Worm (Caenorhabditis elegans) whole organism, L4/young adult: Measurements from ENCODE around the gene T21C9.9.

Source experiments
- W03F9.2 ChIP-seq: fragments of 150-350 bp; optimal IDR thresholded peaks from 2 replicates; lab custom pipeline; 2014; ENCODE audit warnings: missing biosample characterization, missing genetic modification characterization
- dao-5 ChIP-seq: sonication (generic microtip); optimal IDR thresholded peaks from 2 replicates; lab custom pipeline; 2016; ENCODE audit warnings: missing genotype, missing genetic modification characterization, moderate library complexity, missing compliant biosample characterization
- him-1 ChIP-seq: sonication (generic microtip); optimal IDR thresholded peaks from 2 replicates; lab custom pipeline; 2016; ENCODE audit warnings: missing genotype, missing genetic modification reagents, missing genetic modification characterization, missing compliant biosample characterization

DNA sequence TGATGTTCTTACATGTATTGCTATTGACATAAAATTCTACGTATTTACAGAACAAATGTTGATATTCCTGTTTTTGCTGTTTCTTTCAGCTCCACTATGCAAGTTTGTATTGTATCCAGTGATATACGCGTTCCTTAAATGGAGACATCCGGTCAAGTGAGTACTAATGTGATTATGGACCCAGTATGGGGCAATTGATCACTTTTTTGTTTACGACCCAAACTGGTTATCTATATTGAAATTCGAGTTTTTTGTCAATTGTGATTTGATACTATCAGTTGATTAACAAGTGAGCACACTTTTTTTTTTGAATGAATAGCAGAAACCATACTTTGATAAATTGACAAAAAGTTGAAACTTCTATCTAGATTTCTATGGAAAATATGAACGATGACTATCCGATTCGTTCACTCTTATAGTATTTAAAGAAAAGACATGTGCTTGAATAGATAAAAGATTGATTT is 10.5 kb downstream of the T21C9.9 start, which contains the start of gene T21C9.6:
- TF ChIP-seq dao-5 (no peak), him-1 (no peak), W03F9.2 (tag; lab: Kevin White, UChicago) (no peak)
